Worm (Caenorhabditis elegans): Measurements from ENCODE around the gene srh-92.
"Not testable (repeated sequence)": the region's sequence is repeated elsewhere in the genome, so short reads cannot be mapped to it uniquely, and the experiment has no call there.

srh-92 gene

ce11 chrV:7465509-7465908 lies 4.7 kb upstream of the srh-92 start, which contains the start of gene F25E5.1:
TSS of gene F25E5.1 (plus strand) at chrV:7465884.
- TF ChIP-seq him-1 (tag; optimal IDR thresholded peaks at IDR 0.05) (no peak), dao-5 (tag; optimal IDR thresholded peaks at IDR 0.05) (no peak), W03F9.2 (tag; optimal IDR thresholded peaks at IDR 0.05) (no peak)

- TF ChIP-seq dao-5 (tag; optimal IDR thresholded peaks at IDR 0.05) (no peak), him-1 (tag; optimal IDR thresholded peaks at IDR 0.05) (no peak), W03F9.2 (tag; optimal IDR thresholded peaks at IDR 0.05) (no peak)
Observed at ce11 chrV:7464696-7465095, 3.9 kb upstream of the srh-92 start, which contains the start of gene srh-89. TSS of gene srh-89 (minus strand) at chrV:7464796.

- TF ChIP-seq W03F9.2 (tag; optimal IDR thresholded peaks at IDR 0.05) (no peak), dao-5 (tag; optimal IDR thresholded peaks at IDR 0.05) (no peak), him-1 (tag; optimal IDR thresholded peaks at IDR 0.05) (no peak)
Observed at ce11 chrV:7455008-7455407, 5.8 kb downstream of the srh-92 start, which contains the start of gene F25E5.2. TSS of gene F25E5.2 (plus strand) at chrV:7455308.

- no peak for TF ChIP-seq him-1 (tag; optimal IDR thresholded peaks at IDR 0.05)
- no peak for TF ChIP-seq W03F9.2 (tag; optimal IDR thresholded peaks at IDR 0.05)
- no peak for TF ChIP-seq dao-5 (tag; optimal IDR thresholded peaks at IDR 0.05)
Observed at ce11 chrV:7454236-7454635, 6.6 kb downstream of the srh-92 start, which contains the start of gene try-8. TSS of gene try-8 (minus strand) at chrV:7454336.

ce11 chrV:7451421-7451820 lies 9.4 kb downstream of the srh-92 start, which contains the start of gene try-11:
TSS of gene try-11 (plus strand) at chrV:7451721.
- no peak for TF ChIP-seq dao-5 (tag; optimal IDR thresholded peaks at IDR 0.05)
- TF ChIP-seq W03F9.2 (tag; optimal IDR thresholded peaks at IDR 0.05): no peak

ce11 chrV:7449303-7449827 lies 11.4 kb downstream of the srh-92 start, which contains the start of gene try-12:
TSS of gene try-12 (plus strand) at chrV:7449353.
- TF ChIP-seq W03F9.2 (tag; optimal IDR thresholded peaks at IDR 0.05) (no peak), him-1 (tag; optimal IDR thresholded peaks at IDR 0.05) (no peak), dao-5 (tag; optimal IDR thresholded peaks at IDR 0.05) (no peak)

ce11 chrV:7446965-7447364 lies 13.8 kb downstream of the srh-92 start, which contains the start of gene F25E5.5:
TSS of gene F25E5.5 (plus strand) at chrV:7447265.
- no peak for TF ChIP-seq him-1 (tag; optimal IDR thresholded peaks at IDR 0.05)
- no peak for TF ChIP-seq dao-5 (tag; optimal IDR thresholded peaks at IDR 0.05)
- no peak for TF ChIP-seq W03F9.2 (tag; optimal IDR thresholded peaks at IDR 0.05)

ce11 chrV:7444331-7444730 lies 16.5 kb downstream of the srh-92 start, which contains the start of gene nhr-141:
TSS of gene nhr-141 (plus strand) at chrV:7444661.
- not testable (repeated sequence) for TF ChIP-seq dao-5, him-1, W03F9.2 (tag; optimal IDR thresholded peaks at IDR 0.05)

- TF ChIP-seq W03F9.2 (tag; optimal IDR thresholded peaks at IDR 0.05) (no peak), dao-5 (tag; optimal IDR thresholded peaks at IDR 0.05) (no peak), him-1 (tag; optimal IDR thresholded peaks at IDR 0.05) (no peak)
Observed at ce11 chrV:7439807-7440206, 21.0 kb downstream of the srh-92 start, which contains the start of gene try-13. TSS of gene try-13 (plus strand) at chrV:7440107.

- TF ChIP-seq dao-5 (tag; optimal IDR thresholded peaks at IDR 0.05) (no peak), W03F9.2 (tag; optimal IDR thresholded peaks at IDR 0.05) (no peak), him-1 (tag; optimal IDR thresholded peaks at IDR 0.05) (no peak)
Observed at ce11 chrV:7437985-7438384, 22.8 kb downstream of the srh-92 start, which contains the start of gene F25E5.16. TSS of gene F25E5.16 (plus strand) at chrV:7438285.

ce11 chrV:7437538-7437937 lies 23.3 kb downstream of the srh-92 start, which contains the start of gene F25E5.9:
TSS of gene F25E5.9 (minus strand) at chrV:7437919.
- TF ChIP-seq him-1 (tag; optimal IDR thresholded peaks at IDR 0.05) (no peak), W03F9.2 (tag; optimal IDR thresholded peaks at IDR 0.05) (no peak), dao-5 (tag; optimal IDR thresholded peaks at IDR 0.05) (no peak)

- TF ChIP-seq W03F9.2 (tag; optimal IDR thresholded peaks at IDR 0.05): no peak
- no peak for TF ChIP-seq him-1 (tag; optimal IDR thresholded peaks at IDR 0.05)
- no peak for TF ChIP-seq dao-5 (tag; optimal IDR thresholded peaks at IDR 0.05)
Observed at ce11 chrV:7436911-7437310, 23.9 kb downstream of the srh-92 start.

- TF ChIP-seq W03F9.2 (tag; optimal IDR thresholded peaks at IDR 0.05) (no peak), dao-5 (tag; optimal IDR thresholded peaks at IDR 0.05) (no peak), him-1 (tag; optimal IDR thresholded peaks at IDR 0.05) (no peak)
Observed at ce11 chrV:7436509-7436908, 24.3 kb downstream of the srh-92 start.

ce11 chrV:7435376-7436204 lies 25.2 kb downstream of the srh-92 start, which contains the start of the genes ddo-2 and F25E5.8:
TSS of gene ddo-2 (minus strand) at chrV:7435705.
TSS of gene F25E5.8 (plus strand) at chrV:7435930.
- no peak for TF ChIP-seq W03F9.2 (tag; optimal IDR thresholded peaks at IDR 0.05)
- TF ChIP-seq him-1 (tag; optimal IDR thresholded peaks at IDR 0.05): no peak
- TF ChIP-seq dao-5 (tag; optimal IDR thresholded peaks at IDR 0.05): no peak
